Worm (Caenorhabditis elegans): ENCODE results near the gene rig-4.
"Not testable (repeated sequence)": the region's sequence is repeated elsewhere in the genome, so short reads cannot be mapped to it uniquely, and the experiment has no call there.

rig-4 gene

ce11 chrIV:7948290-7948689, 55.6 kb downstream of the rig-4 start, which contains the start of gene mcm-3AP (continued):
- TF ChIP-seq ztf-6 (GFP tag; IDR thresholded peaks at IDR 0.05) (0 out of 2 replicates have a peak, but pooled peaks have one; percentile 55), ztf-25 (GFP tag; IDR thresholded peaks at IDR 0.05) (peak; percentile 84), lin-26 (GFP tag; IDR thresholded peaks at IDR 0.05) (peak; percentile 74; the same call in 1 of the 2 replicates), F33H1.4 (GFP tag; IDR thresholded peaks at IDR 0.05) (peak; percentile 37), cebp-1 (tag; optimal IDR thresholded peaks at IDR 0.05) (peak; percentile 5), attf-5 (GFP tag; optimal IDR thresholded peaks at IDR 0.05) (peak; percentile 41), ztf-28 (GFP tag; IDR thresholded peaks at IDR 0.05) (peak; percentile 76), C06A6.2 (GFP tag; conservative IDR thresholded peaks at IDR 0.05) (peak; percentile 63; the same call in 1 of the 2 replicates), nfyb-1 (GFP tag; IDR thresholded peaks at IDR 0.05) (peak; percentile 65; the same call in 1 of the 2 replicates), hmg-1.2 (GFP tag; IDR thresholded peaks at IDR 0.05) (peak; percentile 59; the same call in 1 of the 2 replicates)
- not testable (repeated sequence) for TF ChIP-seq cebp-1 (GFP tag; IDR thresholded peaks at IDR 0.05)

- TF ChIP-seq tbp1 (GFP tag; optimal IDR thresholded peaks at IDR 0.05) (peak; percentile 59), madf-3 (GFP tag; IDR thresholded peaks at IDR 0.05) (peak; percentile 90), hmg-20 (GFP tag; IDR thresholded peaks at IDR 0.05) (peak; percentile 27; the same call in 1 of the 2 replicates), F33H1.4 (GFP tag; IDR thresholded peaks at IDR 0.05) (peak; percentile 88), hsf-1 (GFP tag; IDR thresholded peaks at IDR 0.05) (peak; percentile 88), B0019.2 (GFP tag; conservative IDR thresholded peaks at IDR 0.05) (peak; percentile 96), D2030.7 (GFP tag; IDR thresholded peaks at IDR 0.05) (peak; percentile 99), ceh-40 (GFP tag; IDR thresholded peaks at IDR 0.05) (0 out of 2 replicates have a peak, but pooled peaks have one; percentile 40), aptf-2 (GFP tag; conservative IDR thresholded peaks at IDR 0.05) (peak; percentile 97), attf-3 (GFP tag; conservative IDR thresholded peaks at IDR 0.05) (peak; percentile 88), lsl-1 (GFP tag; optimal IDR thresholded peaks at IDR 0.05) (peak; percentile 87), Y53F4B.3 (GFP tag; IDR thresholded peaks at IDR 0.05) (peak; percentile 53; the same call in 1 of the 2 replicates), K11D2.4 (GFP tag; IDR thresholded peaks at IDR 0.05) (peak; percentile 91), ztf-18 (tag; optimal IDR thresholded peaks at IDR 0.05) (peak; percentile 38), tlf-1 (GFP tag; optimal IDR thresholded peaks at IDR 0.05) (peak; percentile 69), madf-8 (GFP tag; conservative IDR thresholded peaks at IDR 0.05) (peak; percentile 91), B0336.3 (GFP tag; IDR thresholded peaks at IDR 0.05) (peak; percentile 60), C17E4.6 (GFP tag; IDR thresholded peaks at IDR 0.05) (peak; percentile 76), lir-1 (GFP tag; conservative IDR thresholded peaks at IDR 0.05) (peak; percentile 72), ekl-4 (GFP tag; IDR thresholded peaks at IDR 0.05) (peak; percentile 90), ztf-6 (GFP tag; IDR thresholded peaks at IDR 0.05) (peak; percentile 75; the same call in 1 of the 2 replicates), pbrm-1 (GFP tag; IDR thresholded peaks at IDR 0.05) (peak; percentile 93), nfyb-1 (GFP tag; IDR thresholded peaks at IDR 0.05) (peak; percentile 96), hmg-1.2 (GFP tag; IDR thresholded peaks at IDR 0.05) (peak; percentile 85), lin-40 (tag; optimal IDR thresholded peaks at IDR 0.05) (peak; percentile 71), dox-1 (GFP tag; IDR thresholded peaks at IDR 0.05) (peak; percentile 97), Y67H2A.10 (GFP tag; conservative IDR thresholded peaks at IDR 0.05) (peak; percentile 86), rpc-1 (optimal IDR thresholded peaks at IDR 0.05) (peak; percentile 14), snpc-4 (GFP tag; optimal IDR thresholded peaks at IDR 0.05) (peak; percentile 19), snpc-4 (tag; optimal IDR thresholded peaks at IDR 0.05) (peak in 3 of 4 experiments; percentile 28 to 57 (median 39)), him-1 (tag; optimal IDR thresholded peaks at IDR 0.05) (peak; percentile 23), dpl-1 (GFP tag; optimal IDR thresholded peaks at IDR 0.05) (peak; percentile 67), lin-35 (GFP tag; optimal IDR thresholded peaks at IDR 0.05) (peak in 2 of 3 experiments; percentile 25 to 50), Y79H2A.3 (GFP tag; conservative IDR thresholded peaks at IDR 0.05) (peak; percentile 90), nhr-80 (tag; optimal IDR thresholded peaks at IDR 0.05) (peak; percentile 48), lin-54 (GFP tag; optimal IDR thresholded peaks at IDR 0.05) (peak; percentile 78), ZK185.1 (tag; optimal IDR thresholded peaks at IDR 0.05; ENCODE audit: poor library complexity, severe bottlenecking) (peak; percentile 51), Y95B8A.8 (GFP tag; IDR thresholded peaks at IDR 0.05) (peak; percentile 97)
- not testable (repeated sequence) for TF ChIP-seq rpc-1 (tag; optimal IDR thresholded peaks at IDR 0.05)
Measured at ce11 chrIV:7946899-7947499, 56.9 kb downstream of the rig-4 start, which contains the start of gene F20D12.12. F20D12.12 (plus strand) TSS chrIV:7947440.
